Worm (Caenorhabditis elegans): ENCODE measurements around the gene bmk-1.
A peak's percentile ranks its signal among the peaks of the same experiment; 100 is the strongest.

The bmk-1 gene

ce11 chrV:14468196-14468874 is 11.6 kb upstream of the bmk-1 start, which contains the start of gene srz-97 (continued):
- TF ChIP-seq Y105C5A.15 (GFP tag; IDR thresholded peaks at IDR 0.05) (0 out of 2 replicates have a peak, but pooled peaks have one; percentile 30), R02D3.7 (tag; optimal IDR thresholded peaks at IDR 0.05) (no peak), spr-1 (tag; optimal IDR thresholded peaks at IDR 0.05) (peak; percentile 42), hmg-1.1 (GFP tag; IDR thresholded peaks at IDR 0.05) (peak; percentile 61; the same call in 1 of the 2 replicates), ceh-20 (GFP tag; IDR thresholded peaks at IDR 0.05) (0 out of 2 replicates have a peak, but pooled peaks have one; percentile 31), nhr-102 (tag; optimal IDR thresholded peaks at IDR 0.05) (peak; percentile 80), ZK546.5 (tag; optimal IDR thresholded peaks at IDR 0.05) (no peak), ztf-11 (tag; optimal IDR thresholded peaks at IDR 0.05) (no peak), arid-1 (GFP tag; conservative IDR thresholded peaks at IDR 0.05) (0 out of 2 replicates have a peak, but pooled peaks have one; percentile 26), zip-2 (tag; optimal IDR thresholded peaks at IDR 0.05) (no peak), daf-16 (GFP tag; optimal IDR thresholded peaks at IDR 0.05) (peak; percentile 49 to 67), daf-16 (tag; optimal IDR thresholded peaks at IDR 0.05) (peak; percentile 69)

ce11 chrV:14464368-14464767 is 7.6 kb upstream of the bmk-1 start, which contains the start of gene F08H9.4:
Gene F08H9.4 (minus strand): TSS chrV:14464428.
- TF ChIP-seq lin-38 (GFP tag; IDR thresholded peaks at IDR 0.05): no peak
- peak in 1 of 2 experiments; percentile 95 for TF ChIP-seq daf-16 (GFP tag; optimal IDR thresholded peaks at IDR 0.05)
- TF ChIP-seq daf-16 (tag; optimal IDR thresholded peaks at IDR 0.05): no peak
- no peak for TF ChIP-seq saeg-2 (GFP tag; IDR thresholded peaks at IDR 0.05)

ce11 chrV:14463087-14463486 is 6.3 kb upstream of the bmk-1 start, which contains the start of gene F08H9.3:
Gene F08H9.3 (minus strand): TSS chrV:14463338.
- peak; percentile 64 for TF ChIP-seq lin-38 (GFP tag; IDR thresholded peaks at IDR 0.05)
- TF ChIP-seq dmd-8 (GFP tag; IDR thresholded peaks at IDR 0.05): 0 out of 2 replicates have a peak, but pooled peaks have one; percentile 38
- TF ChIP-seq php-3 (GFP tag; IDR thresholded peaks at IDR 0.05): peak; percentile 58; the same call in 1 of the 2 replicates
- peak; percentile 54 for TF ChIP-seq set-16 (GFP tag; IDR thresholded peaks at IDR 0.05)
- TF ChIP-seq nhr-102 (tag; optimal IDR thresholded peaks at IDR 0.05): peak; percentile 70
- 0 out of 2 replicates have a peak, but pooled peaks have one; percentile 30 for TF ChIP-seq hmg-1.1 (GFP tag; IDR thresholded peaks at IDR 0.05)
- TF ChIP-seq nhr-41 (GFP tag; IDR thresholded peaks at IDR 0.05): 0 out of 2 replicates have a peak, but pooled peaks have one; percentile 37
- TF ChIP-seq saeg-2 (GFP tag; IDR thresholded peaks at IDR 0.05): 0 out of 2 replicates have a peak, but pooled peaks have one; percentile 13
- peak; percentile 67 for TF ChIP-seq Y48G9A.11 (GFP tag; IDR thresholded peaks at IDR 0.05)
- peak; percentile 24 for TF ChIP-seq mes-2 (tag; optimal IDR thresholded peaks at IDR 0.05; ENCODE audit: poor library complexity, severe bottlenecking)
- 0 out of 2 replicates have a peak, but pooled peaks have one; percentile 20 for TF ChIP-seq dmd-9 (GFP tag; IDR thresholded peaks at IDR 0.05)
- TF ChIP-seq nhr-48 (tag; optimal IDR thresholded peaks at IDR 0.05): peak; percentile 46
- peak; percentile 43 for TF ChIP-seq dmd-6 (GFP tag; IDR thresholded peaks at IDR 0.05)
- TF ChIP-seq hlh-11 (tag; optimal IDR thresholded peaks at IDR 0.05): peak; percentile 24
- TF ChIP-seq madf-5 (GFP tag; IDR thresholded peaks at IDR 0.05): 0 out of 4 replicates have a peak, but pooled peaks of 1 of the 2 experiments have one; percentile 18
- 0 out of 2 replicates have a peak, but pooled peaks have one; percentile 36 for TF ChIP-seq mdt-29 (GFP tag; IDR thresholded peaks at IDR 0.05)
- peak; percentile 76 for TF ChIP-seq egl-43 (GFP tag; IDR thresholded peaks at IDR 0.05)
- TF ChIP-seq ceh-44 (GFP tag; IDR thresholded peaks at IDR 0.05): peak; percentile 87
- peak in 1 of 2 experiments; percentile 60 for TF ChIP-seq daf-16 (GFP tag; optimal IDR thresholded peaks at IDR 0.05)
- peak; percentile 50 for TF ChIP-seq daf-16 (tag; optimal IDR thresholded peaks at IDR 0.05)
- TF ChIP-seq snpc-1.2 (GFP tag; IDR thresholded peaks at IDR 0.05): peak; percentile 73
- TF ChIP-seq nhr-42 (GFP tag; IDR thresholded peaks at IDR 0.05): 0 out of 2 replicates have a peak, but pooled peaks have one; percentile 30
- TF ChIP-seq F10B5.3 (tag; optimal IDR thresholded peaks at IDR 0.05): peak; percentile 28
- peak; percentile 79 for TF ChIP-seq T26A8.4 (GFP tag; IDR thresholded peaks at IDR 0.05)
- peak; percentile 69 for TF ChIP-seq snpc-4 (tag; optimal IDR thresholded peaks at IDR 0.05)
- TF ChIP-seq spr-1 (tag; optimal IDR thresholded peaks at IDR 0.05): peak; percentile 59
- peak; percentile 76 for TF ChIP-seq dve-1 (tag; optimal IDR thresholded peaks at IDR 0.05; ENCODE audit: insufficient read depth)
- peak; percentile 63 for TF ChIP-seq F49E8.2 (tag; optimal IDR thresholded peaks at IDR 0.05; ENCODE audit: borderline replicate concordance)

All from whole organism, L4 larva.